Fruit fly (Drosophila melanogaster) whole organism, embryonic: Measurements from ENCODE around the gene Rbbp5.

Source experiments
- Adf1 ChIP-seq: fragments of 200-800 bp; sonication (Bioruptor generic); IDR thresholded peaks from 2 replicates; pipeline ENCODE4 v1.3.6; 2022; ENCODE audit warnings: missing biosample characterization, missing genetic modification characterization
- B-H1 ChIP-seq: fragments of 200-800 bp; sonication (Bioruptor generic); IDR thresholded peaks from 3 replicates; pipeline ENCODE4 v1.3.6; 2022; ENCODE audit warnings: missing biosample characterization, missing genetic modification characterization
- BtbVII ChIP-seq: fragments of 200-800 bp; sonication (Bioruptor generic); optimal IDR thresholded peaks from 3 replicates; lab custom pipeline; 2017; ENCODE audit warnings: missing biosample characterization, mild to moderate bottlenecking, missing genetic modification characterization
- CG10462 ChIP-seq: fragments of 200-800 bp; sonication (Bioruptor generic); optimal IDR thresholded peaks from 2 replicates; lab custom pipeline; 2016; ENCODE audit warnings: missing biosample characterization, missing genetic modification characterization
- CG10543 ChIP-seq: fragments of 200-800 bp; sonication (Bioruptor generic); optimal IDR thresholded peaks from 3 replicates; lab custom pipeline; 2017; ENCODE audit warnings: missing biosample characterization, mild to moderate bottlenecking, missing genetic modification characterization, moderate library complexity
- CG11560 ChIP-seq: fragments of 200-800 bp; sonication (Bioruptor generic); IDR thresholded peaks from 3 replicates; pipeline ENCODE4 v1.3.6; 2022; ENCODE audit warnings: missing biosample characterization, missing genetic modification characterization
- CG11695 ChIP-seq: fragments of 200-800 bp; sonication (Bioruptor generic); IDR thresholded peaks from 3 replicates; pipeline ENCODE4 v1.3.6; 2022; ENCODE audit warnings: missing biosample characterization, missing genetic modification characterization
- CG11723 ChIP-seq: fragments of 200-800 bp; sonication (Bioruptor generic); optimal IDR thresholded peaks from 2 replicates; lab custom pipeline; 2017; ENCODE audit warnings: missing biosample characterization, mild to moderate bottlenecking, missing genetic modification characterization
- CG12659 ChIP-seq: fragments of 200-800 bp; sonication (Bioruptor generic); optimal IDR thresholded peaks from 3 replicates; lab custom pipeline; 2017; ENCODE audit warnings: mild to moderate bottlenecking, missing biosample characterization, missing genetic modification reagents, missing genetic modification characterization
- CG12769 ChIP-seq: fragments of 200-800 bp; sonication (Bioruptor generic); optimal IDR thresholded peaks from 2 replicates; lab custom pipeline; 2019; ENCODE audit warnings: missing biosample characterization, mild to moderate bottlenecking, missing genetic modification characterization, moderate library complexity
- CG13123 ChIP-seq: fragments of 200-800 bp; sonication (Bioruptor generic); optimal IDR thresholded peaks from 2 replicates; lab custom pipeline; 2016; ENCODE audit warnings: missing biosample characterization, missing genetic modification characterization
- CG13894 ChIP-seq: fragments of 200-800 bp; sonication (Bioruptor generic); optimal IDR thresholded peaks from 3 replicates; lab custom pipeline; 2018; ENCODE audit warnings: missing biosample characterization, mild to moderate bottlenecking, missing genetic modification characterization, moderate library complexity
- CG15514 ChIP-seq: fragments of 200-800 bp; sonication (Bioruptor generic); optimal IDR thresholded peaks from 3 replicates; lab custom pipeline; 2017; ENCODE audit warnings: missing biosample characterization, missing genetic modification characterization, mild to moderate bottlenecking, moderate library complexity, missing genetic modification reagents
- CG1792 ChIP-seq: fragments of 200-800 bp; sonication (Bioruptor generic); optimal IDR thresholded peaks from 2 replicates; lab custom pipeline; 2016; ENCODE audit warnings: missing biosample characterization, missing genetic modification characterization
- CG32772 ChIP-seq: fragments of 200-800 bp; sonication (Bioruptor generic); IDR thresholded peaks from 2 replicates; pipeline ENCODE4 v1.3.6; 2022; ENCODE audit warnings: missing biosample characterization, missing genetic modification characterization
- CG34422 ChIP-seq: fragments of 200-800 bp; sonication (Bioruptor generic); IDR thresholded peaks from 3 replicates; pipeline ENCODE4 v1.3.6; 2022; ENCODE audit warnings: missing biosample characterization, missing genetic modification characterization
- CG6175 ChIP-seq: fragments of 200-800 bp; sonication (Bioruptor generic); IDR thresholded peaks from 3 replicates; pipeline ENCODE4 v1.3.6; 2022; ENCODE audit warnings: missing biosample characterization, missing genetic modification characterization
- CG8281 ChIP-seq: fragments of 200-800 bp; sonication (Bioruptor generic); optimal IDR thresholded peaks from 2 replicates; lab custom pipeline; 2018; ENCODE audit warnings: missing biosample characterization, mild to moderate bottlenecking, missing genetic modification characterization, moderate library complexity
- CG8290 ChIP-seq, 3 experiments: fragments of 200-800 bp; sonication (Bioruptor generic); optimal IDR thresholded peaks; 2 replicates each; lab custom pipeline; 2016 to 2019; ENCODE audit warnings: missing biosample characterization in 3 of 3, missing genetic modification characterization in 3 of 3, mild to moderate bottlenecking in 2 of 3, moderate library complexity in 1 of 3
- Drgx ChIP-seq: fragments of 200-800 bp; sonication (Bioruptor generic); IDR thresholded peaks from 2 replicates; pipeline ENCODE4 v1.3.6; 2022; ENCODE audit warnings: missing biosample characterization, missing genetic modification characterization
- HLH4C ChIP-seq: fragments of 200-800 bp; sonication (Bioruptor generic); IDR thresholded peaks from 3 replicates; pipeline ENCODE4 v1.3.6; 2022; ENCODE audit warnings: missing biosample characterization, missing genetic modification characterization; ENCODE audit not compliant: partially characterized antibody
- Hmr ChIP-seq: fragments of 200-800 bp; sonication (Bioruptor generic); optimal IDR thresholded peaks from 3 replicates; lab custom pipeline; 2017; ENCODE audit warnings: mild to moderate bottlenecking, missing biosample characterization, missing genetic modification reagents, missing genetic modification characterization
- Hr78 ChIP-seq, 2 experiments: fragments of 200-800 bp in 1 of 2; fragments of >200 bp in 1 of 2; sonication (Bioruptor generic) in 1 of 2; optimal IDR thresholded peaks; 2 replicates each; lab custom pipeline; 2017 to 2019; ENCODE audit warnings: missing biosample characterization in 2 of 2, missing genetic modification characterization in 2 of 2, mild to moderate bottlenecking in 1 of 2, moderate library complexity in 1 of 2
- Med ChIP-seq: fragments of 200-800 bp; sonication (Bioruptor generic); peaks from one replicate; lab custom pipeline; 2016; ENCODE audit warnings: missing biosample characterization, missing genetic modification characterization, mild to moderate bottlenecking, inconsistent platforms, moderate library complexity
- NK7.1 ChIP-seq: fragments of 200-800 bp; sonication (Bioruptor generic); optimal IDR thresholded peaks from 3 replicates; lab custom pipeline; 2016; ENCODE audit warnings: missing biosample characterization, missing genetic modification characterization
- Pdp1 ChIP-seq, 2 experiments: fragments of 200-800 bp; sonication (Bioruptor generic); optimal IDR thresholded peaks; 3 replicates each; lab custom pipeline; 2016; ENCODE audit warnings: missing biosample characterization in 2 of 2, missing genetic modification characterization in 2 of 2, mild to moderate bottlenecking in 1 of 2, moderate library complexity in 1 of 2
- Poxn ChIP-seq: fragments of 200-800 bp; sonication (Bioruptor generic); IDR thresholded peaks from 2 replicates; pipeline ENCODE4 v1.3.6; 2022; ENCODE audit warnings: missing biosample characterization, missing genetic modification characterization
- Scr ChIP-seq: fragments of 200-800 bp; sonication (Bioruptor generic); IDR thresholded peaks from 2 replicates; pipeline ENCODE4 v1.3.6; 2022; ENCODE audit warnings: missing biosample characterization, missing genetic modification characterization; ENCODE audit not compliant: partially characterized antibody
- Trl ChIP-seq, 3 experiments: fragments of >200 bp in 2 of 3; fragments of 200-800 bp in 1 of 3; sonication (Bioruptor generic) in 1 of 3; optimal IDR thresholded peaks; 2 replicates in 1 of 3; 3 replicates in 2 of 3; lab custom pipeline; 2016 to 2017; ENCODE audit warnings: missing biosample characterization in 1 of 3, missing genetic modification characterization in 1 of 3
- ase ChIP-seq: fragments of 200-800 bp; sonication (Bioruptor generic); IDR thresholded peaks from 3 replicates; pipeline ENCODE4 v1.3.6; 2022; ENCODE audit warnings: missing biosample characterization, missing genetic modification characterization
- bowl ChIP-seq: fragments of 200-800 bp; sonication (Bioruptor generic); IDR thresholded peaks from 2 replicates; pipeline ENCODE4 v1.3.6; 2022; ENCODE audit warnings: missing biosample characterization, missing genetic modification characterization
- chinmo ChIP-seq: fragments of 200-800 bp; sonication (Bioruptor generic); IDR thresholded peaks from 4 replicates; pipeline ENCODE4 v1.3.6; 2022; ENCODE audit warnings: missing biosample characterization, missing genetic modification characterization; ENCODE audit not compliant: partially characterized antibody
- corto ChIP-seq: fragments of 200-800 bp; sonication (Bioruptor generic); optimal IDR thresholded peaks from 2 replicates; lab custom pipeline; 2016; ENCODE audit warnings: missing biosample characterization, mild to moderate bottlenecking, missing genetic modification characterization, moderate library complexity
- crol ChIP-seq: fragments of 200-800 bp; sonication (Bioruptor generic); IDR thresholded peaks from 2 replicates; pipeline ENCODE4 v1.3.6; 2022; ENCODE audit warnings: missing biosample characterization, missing genetic modification characterization
- crp ChIP-seq, 2 experiments: fragments of 200-800 bp; sonication (Bioruptor generic); optimal IDR thresholded peaks; 2 replicates in 1 of 2; 3 replicates in 1 of 2; lab custom pipeline; 2017; ENCODE audit warnings: missing biosample characterization in 2 of 2, missing genetic modification characterization in 2 of 2, mild to moderate bottlenecking in 1 of 2, moderate library complexity in 1 of 2
- gsb ChIP-seq: fragments of 200-800 bp; sonication (Bioruptor generic); IDR thresholded peaks from 2 replicates; pipeline ENCODE4 v1.3.6; 2022; ENCODE audit warnings: missing biosample characterization, missing genetic modification characterization
- lab ChIP-seq: fragments of 200-800 bp; sonication (Bioruptor generic); optimal IDR thresholded peaks from 3 replicates; lab custom pipeline; 2017; ENCODE audit warnings: missing biosample characterization, missing genetic modification characterization, mild to moderate bottlenecking, moderate library complexity, missing genetic modification reagents
- maf-S ChIP-seq: fragments of 200-800 bp; sonication (Bioruptor generic); optimal IDR thresholded peaks from 2 replicates; lab custom pipeline; 2016; ENCODE audit warnings: missing biosample characterization, missing genetic modification characterization
- nom ChIP-seq: fragments of 200-800 bp; sonication (Bioruptor generic); optimal IDR thresholded peaks from 2 replicates; lab custom pipeline; 2017; ENCODE audit warnings: missing biosample characterization, missing genetic modification characterization, mild to moderate bottlenecking, moderate library complexity, missing genetic modification reagents
- pho ChIP-seq: fragments of 200-800 bp; sonication (Bioruptor generic); optimal IDR thresholded peaks from 2 replicates; lab custom pipeline; 2016; ENCODE audit warnings: missing biosample characterization, missing genetic modification characterization
- rib ChIP-seq: fragments of 200-800 bp; sonication (Bioruptor generic); IDR thresholded peaks from 2 replicates; pipeline ENCODE4 v1.3.6; 2022; ENCODE audit warnings: missing biosample characterization, missing genetic modification characterization
- sd ChIP-seq: fragments of 200-800 bp; sonication (Bioruptor generic); optimal IDR thresholded peaks from 3 replicates; lab custom pipeline; 2018; ENCODE audit warnings: missing biosample characterization, mild to moderate bottlenecking, missing genetic modification characterization, moderate library complexity
- sob ChIP-seq: fragments of 200-800 bp; sonication (Bioruptor generic); IDR thresholded peaks from 2 replicates; pipeline ENCODE4 v1.3.6; 2022; ENCODE audit warnings: missing biosample characterization, missing genetic modification characterization
- sug ChIP-seq: fragments of 200-800 bp; optimal IDR thresholded peaks from 2 replicates; lab custom pipeline; 2019; ENCODE audit warnings: missing biosample characterization, mild to moderate bottlenecking, missing genetic modification characterization, moderate library complexity
- vvl ChIP-seq: fragments of 200-800 bp; sonication (Bioruptor generic); IDR thresholded peaks from 2 replicates; pipeline ENCODE4 v1.3.6; 2022; ENCODE audit warnings: missing biosample characterization, missing genetic modification characterization
- zen2 ChIP-seq: fragments of 200-800 bp; sonication (Bioruptor generic); IDR thresholded peaks from 3 replicates; pipeline ENCODE4 v1.3.6; 2022; ENCODE audit warnings: missing biosample characterization, missing genetic modification characterization; ENCODE audit not compliant: partially characterized antibody
- zfh1 ChIP-seq: fragments of 200-800 bp; sonication (Bioruptor generic); IDR thresholded peaks from 3 replicates; pipeline ENCODE4 v1.3.6; 2022; ENCODE audit warnings: missing biosample characterization, missing genetic modification characterization

The Rbbp5 gene

DNA sequence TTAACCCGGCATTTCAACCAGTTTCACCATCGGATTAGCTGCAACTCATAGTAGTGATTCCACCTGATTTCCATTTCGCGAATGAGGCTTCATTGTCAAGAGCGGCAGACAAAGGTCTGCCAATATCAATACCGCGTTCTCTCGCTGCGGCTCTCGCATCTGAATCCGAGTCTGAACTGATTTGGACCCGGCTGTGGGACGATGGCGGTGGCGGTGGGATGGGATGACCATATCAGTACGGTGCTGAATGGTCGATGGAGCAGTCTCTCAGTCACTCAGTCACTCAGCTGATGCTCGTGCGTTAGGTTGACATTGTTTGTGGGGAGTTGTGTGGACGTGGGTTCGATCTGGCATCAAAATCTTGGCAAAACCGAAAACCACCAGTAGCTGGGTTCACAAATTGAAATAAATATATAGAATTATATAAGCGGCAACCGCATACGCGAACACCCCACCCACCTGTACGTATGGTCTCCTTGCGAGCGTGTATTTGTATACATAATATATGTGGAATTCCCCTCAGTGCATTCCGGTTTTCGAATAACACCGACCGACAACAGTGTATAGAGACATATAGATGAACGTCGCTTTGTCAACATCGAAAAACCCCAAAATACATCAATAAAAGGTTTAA, 30.7 kb downstream of the Rbbp5 start, which contains the start of gene Spn77Ba:
Spn77Ba (plus strand) TSS at position 235 of the 634 bp plus-strand sequence.
- TF ChIP-seq chinmo (GFP tag; lab: Robert Waterston, UW) (0 out of 4 replicates have a peak, but pooled peaks have one; percentile 50), crol (GFP tag; lab: Robert Waterston, UW) (peak; percentile 65), CG11560 (tag; lab: Robert Waterston, UW) (no peak), vvl (GFP tag; lab: Robert Waterston, UW) (peak; percentile 27; the same call in 1 of the 2 replicates), CG32772 (GFP tag; lab: Robert Waterston, UW) (no peak), Hr78 (GFP tag; optimal IDR thresholded peaks at IDR 0.05; lab: Kevin White, UChicago) (no peak), Pdp1 (GFP tag; optimal IDR thresholded peaks at IDR 0.05; lab: Kevin White, UChicago) (peak in 1 of 2 experiments; percentile 50), Trl (optimal IDR thresholded peaks at IDR 0.05; lab: Kevin White, UChicago) (peak in 1 of 2 experiments; percentile 33), Trl (GFP tag; optimal IDR thresholded peaks at IDR 0.05; lab: Kevin White, UChicago) (no peak), BtbVII (GFP tag; lab: Kevin White, UChicago) (peak; percentile 24), Drgx (GFP tag; lab: Robert Waterston, UW) (peak; percentile 53), CG34422 (0 out of 3 replicates have a peak, but pooled peaks have one; percentile 28), gsb (GFP tag; lab: Robert Waterston, UW) (0 out of 2 replicates have a peak, but pooled peaks have one; percentile 18), maf-S (GFP tag; lab: Kevin White, UChicago) (no peak), CG10462 (no peak), nom (GFP tag; lab: Kevin White, UChicago) (peak; percentile 84), bowl (GFP tag; lab: Robert Waterston, UW) (no peak), Med (GFP tag; lab: Kevin White, UChicago) (peak; percentile 48), sob (GFP tag; lab: Robert Waterston, UW) (0 out of 2 replicates have a peak, but pooled peaks have one; percentile 38), CG8281 (peak; percentile 42), sd (tag; lab: Kevin White, UChicago) (peak; percentile 46), corto (GFP tag; lab: Kevin White, UChicago) (no peak), CG11723 (GFP tag; lab: Kevin White, UChicago) (no peak), NK7.1 (GFP tag; lab: Kevin White, UChicago) (no peak), Hmr (GFP tag; lab: Kevin White, UChicago) (no peak), CG15514 (no peak), CG10543 (peak; percentile 6), CG13123 (no peak), rib (GFP tag; lab: Robert Waterston, UW) (0 out of 2 replicates have a peak, but pooled peaks have one; percentile 32), B-H1 (GFP tag; lab: Robert Waterston, UW) (no peak), CG12769 (peak; percentile 35), CG11695 (GFP tag; lab: Robert Waterston, UW) (no peak), Poxn (GFP tag; lab: Robert Waterston, UW) (no peak), sug (tag; lab: Kevin White, UChicago) (peak; percentile 16), zfh1 (no peak), CG13894 (tag; lab: Kevin White, UChicago) (peak; percentile 9), lab (peak; percentile 22), CG6175 (GFP tag; lab: Robert Waterston, UW) (peak; percentile 33; the same call in 1 of the 3 replicates), ase (no peak), Scr (GFP tag; lab: Robert Waterston, UW) (no peak), CG1792 (no peak), CG12659 (GFP tag; lab: Kevin White, UChicago) (no peak), crp (GFP tag; optimal IDR thresholded peaks at IDR 0.05; lab: Kevin White, UChicago) (no peak), pho (GFP tag; lab: Kevin White, UChicago) (no peak), CG8290 (GFP tag; optimal IDR thresholded peaks at IDR 0.05; lab: Kevin White, UChicago) (no peak), CG8290 (tag; optimal IDR thresholded peaks at IDR 0.05; lab: Kevin White, UChicago) (peak in 1 of 2 experiments; percentile 29), zen2 (GFP tag; lab: Robert Waterston, UW) (no peak), HLH4C (GFP tag; lab: Robert Waterston, UW) (0 out of 3 replicates have a peak, but pooled peaks have one; percentile 31), Adf1 (peak; percentile 18; the same call in 1 of the 2 replicates)
